Worm (Caenorhabditis elegans) whole organism, L4 larva: ENCODE results near the gene K10B3.5.

Experiments
- F10B5.3 ChIP-seq: sonication (generic microtip); optimal IDR thresholded peaks from 2 replicates; lab custom pipeline; 2016; ENCODE audit warnings: mild to moderate bottlenecking, missing genetic modification characterization, missing compliant biosample characterization
- F44E2.7 ChIP-seq: fragments of 200-800 bp; sonication (Bioruptor generic); IDR thresholded peaks from 2 replicates; pipeline ENCODE4 v2.1.2; 2022; ENCODE audit warnings: missing genetic modification characterization, missing compliant biosample characterization
- F49E8.2 ChIP-seq: sonication (generic microtip); optimal IDR thresholded peaks from 2 replicates; lab custom pipeline; 2016; ENCODE audit warnings: missing compliant biosample characterization, mild to moderate bottlenecking, missing genetic modification characterization, borderline replicate concordance
- T20F7.1 ChIP-seq: fragments of 200-800 bp; sonication (Bioruptor generic); optimal IDR thresholded peaks from 2 replicates; lab custom pipeline; 2018; ENCODE audit warnings: mild to moderate bottlenecking, missing genetic modification characterization, missing compliant biosample characterization
- Y5F2A.4 ChIP-seq: fragments of 200-800 bp; sonication (Bioruptor generic); optimal IDR thresholded peaks from 2 replicates; lab custom pipeline; 2018; ENCODE audit warnings: mild to moderate bottlenecking, missing genetic modification characterization, missing compliant biosample characterization
- ZK546.5 ChIP-seq, 2 experiments: sonication (generic microtip); optimal IDR thresholded peaks; 2 replicates each; lab custom pipeline; 2017; ENCODE audit warnings: missing biosample characterization in 2 of 2, missing genetic modification characterization in 2 of 2
- ama-1 ChIP-seq: fragments of 150-350 bp; optimal IDR thresholded peaks from 2 replicates; lab custom pipeline; 2014; ENCODE audit warnings: inconsistent platforms, mixed read lengths
- ces-1 ChIP-seq: fragments of 150-350 bp; sonication (generic microtip); optimal IDR thresholded peaks from 4 replicates; lab custom pipeline; 2014; ENCODE audit warnings: missing biosample characterization, missing genetic modification reagents, missing genetic modification characterization
- daf-12 ChIP-seq: fragments of 150-350 bp; optimal IDR thresholded peaks from 2 replicates; lab custom pipeline; 2014; ENCODE audit warnings: missing biosample characterization, missing genetic modification reagents, missing genetic modification characterization
- daf-16 ChIP-seq, 3 experiments: sonication (generic microtip); optimal IDR thresholded peaks; 2 replicates each; lab custom pipeline; 2016 to 2017; ENCODE audit warnings: missing genetic modification characterization in 3 of 3, missing genetic modification reagents in 3 of 3, mild to moderate bottlenecking in 2 of 3, missing compliant biosample characterization in 2 of 3, missing biosample characterization in 1 of 3, moderate library complexity in 1 of 3
- daf-19 ChIP-seq: fragments of 200-800 bp; sonication (Bioruptor generic); conservative IDR thresholded peaks from 2 replicates; pipeline ENCODE4 v1.3.6; 2022; ENCODE audit warnings: missing genetic modification characterization, missing compliant biosample characterization
- dpl-1 ChIP-seq: fragments of 150-350 bp; optimal IDR thresholded peaks from 2 replicates; lab custom pipeline; 2014; ENCODE audit warnings: missing biosample characterization, missing genetic modification reagents, missing genetic modification characterization
- duxl-1 ChIP-seq: sonication (generic microtip); optimal IDR thresholded peaks from 2 replicates; lab custom pipeline; 2016; ENCODE audit warnings: mild to moderate bottlenecking, missing genetic modification characterization, moderate library complexity, missing compliant biosample characterization; ENCODE audit not compliant: poor library complexity
- egl-27 ChIP-seq: sonication (generic microtip); optimal IDR thresholded peaks from 3 replicates; lab custom pipeline; 2017; ENCODE audit warnings: missing biosample characterization, missing genetic modification reagents, missing genetic modification characterization
- egl-43 ChIP-seq: fragments of 200-800 bp; sonication (Bioruptor generic); IDR thresholded peaks from 2 replicates; pipeline ENCODE4 v1.3.6; 2022; ENCODE audit warnings: missing genetic modification reagents, missing genetic modification characterization, missing compliant biosample characterization
- fkh-10 ChIP-seq: fragments of 150-350 bp; optimal IDR thresholded peaks from 2 replicates; lab custom pipeline; 2014; ENCODE audit warnings: missing biosample characterization, missing genetic modification reagents, missing genetic modification characterization
- fos-1 ChIP-seq: fragments of 150-350 bp; optimal IDR thresholded peaks from 2 replicates; lab custom pipeline; 2014; ENCODE audit warnings: missing biosample characterization, missing genetic modification characterization
- gei-8 ChIP-seq: fragments of 200-800 bp; sonication (Bioruptor generic); optimal IDR thresholded peaks from 2 replicates; lab custom pipeline; 2018; ENCODE audit warnings: mild to moderate bottlenecking, missing genetic modification characterization, missing compliant biosample characterization
- hif-1 ChIP-seq, 2 experiments: sonication (generic microtip); optimal IDR thresholded peaks; 2 replicates each; lab custom pipeline; 2016 to 2017; ENCODE audit warnings: missing compliant biosample characterization in 2 of 2, missing genetic modification characterization in 2 of 2, missing genetic modification reagents in 2 of 2, missing genotype in 2 of 2, mild to moderate bottlenecking in 1 of 2
- lim-7 ChIP-seq: fragments of 200-800 bp; sonication (Bioruptor generic); IDR thresholded peaks from 2 replicates; pipeline ENCODE4 v1.3.6; 2022; ENCODE audit warnings: missing genetic modification characterization, missing compliant biosample characterization
- lin-1 ChIP-seq: fragments of 200-800 bp; sonication (Bioruptor generic); IDR thresholded peaks from 2 replicates; pipeline ENCODE4 v1.3.6; 2022; ENCODE audit warnings: missing genetic modification reagents, missing genetic modification characterization, missing compliant biosample characterization
- lin-13 ChIP-seq: fragments of 150-350 bp; optimal IDR thresholded peaks from 2 replicates; lab custom pipeline; 2014; ENCODE audit warnings: missing biosample characterization, missing genetic modification reagents, missing genetic modification characterization
- lin-29 ChIP-seq: fragments of 200-800 bp; sonication (Bioruptor generic); IDR thresholded peaks from 2 replicates; pipeline ENCODE4 v1.3.6; 2022; ENCODE audit warnings: missing genetic modification reagents, missing genetic modification characterization, missing compliant biosample characterization
- lin-38 ChIP-seq: fragments of 200-800 bp; sonication (Bioruptor generic); IDR thresholded peaks from 2 replicates; pipeline ENCODE4 v1.3.6; 2022; ENCODE audit warnings: missing genetic modification reagents, missing genetic modification characterization, missing compliant biosample characterization
- lin-39 ChIP-seq: fragments of 150-350 bp; optimal IDR thresholded peaks from 2 replicates; lab custom pipeline; 2014; ENCODE audit warnings: missing biosample characterization, missing genetic modification reagents, missing genetic modification characterization
- lir-3 ChIP-seq: sonication (generic microtip); optimal IDR thresholded peaks from 2 replicates; lab custom pipeline; 2016; ENCODE audit warnings: mild to moderate bottlenecking, missing genetic modification characterization, missing compliant biosample characterization
- lsy-2 ChIP-seq, 2 experiments: fragments of 150-350 bp in 1 of 2; sonication (generic microtip) in 1 of 2; optimal IDR thresholded peaks; 2 replicates each; lab custom pipeline; 2014 to 2017; ENCODE audit warnings: missing biosample characterization in 2 of 2, missing genetic modification characterization in 2 of 2
- madf-5 ChIP-seq, 2 experiments: fragments of 200-800 bp; sonication (Bioruptor generic); IDR thresholded peaks; 2 replicates each; pipeline ENCODE4 v1.3.6; 2022; ENCODE audit warnings: missing compliant biosample characterization in 2 of 2, missing genetic modification characterization in 2 of 2
- madf-9 ChIP-seq: fragments of 200-800 bp; sonication (Bioruptor generic); conservative IDR thresholded peaks from 2 replicates; pipeline ENCODE4 v1.3.6; 2022; ENCODE audit warnings: missing genetic modification reagents, missing genetic modification characterization, missing compliant biosample characterization
- nhr-102 ChIP-seq: sonication (generic microtip); optimal IDR thresholded peaks from 2 replicates; lab custom pipeline; 2016; ENCODE audit warnings: mild to moderate bottlenecking, missing genetic modification characterization, moderate library complexity, missing compliant biosample characterization
- nhr-111 ChIP-seq: fragments of 200-800 bp; sonication (Bioruptor generic); optimal IDR thresholded peaks from 2 replicates; lab custom pipeline; 2018; ENCODE audit warnings: mild to moderate bottlenecking, missing genetic modification characterization, missing compliant biosample characterization
- nhr-237 ChIP-seq: sonication (generic microtip); optimal IDR thresholded peaks from 2 replicates; lab custom pipeline; 2017; ENCODE audit warnings: missing biosample characterization, missing genetic modification characterization
- nhr-25 ChIP-seq: sonication (generic microtip); optimal IDR thresholded peaks from 2 replicates; lab custom pipeline; 2017; ENCODE audit warnings: missing genetic modification characterization, mild to moderate bottlenecking, missing compliant biosample characterization, antibody characterized with exemption, moderate library complexity, borderline replicate concordance; ENCODE audit not compliant: insufficient read depth
- nhr-41 ChIP-seq: fragments of 200-800 bp; sonication (Bioruptor generic); IDR thresholded peaks from 2 replicates; pipeline ENCODE4 v1.3.6; 2022; ENCODE audit warnings: missing genetic modification reagents, missing genetic modification characterization, missing compliant biosample characterization
- nhr-76 ChIP-seq: fragments of 150-350 bp; optimal IDR thresholded peaks from 2 replicates; lab custom pipeline; 2014; ENCODE audit warnings: missing biosample characterization, missing genetic modification characterization
- php-3 ChIP-seq: fragments of 200-800 bp; sonication (Bioruptor generic); IDR thresholded peaks from 2 replicates; pipeline ENCODE4 v1.3.6; 2022; ENCODE audit warnings: missing genetic modification reagents, missing genetic modification characterization, missing compliant biosample characterization
- rbr-2 ChIP-seq: sonication (generic microtip); optimal IDR thresholded peaks from 2 replicates; lab custom pipeline; 2016; ENCODE audit warnings: missing genotype, missing genetic modification characterization, missing compliant biosample characterization
- saeg-2 ChIP-seq: fragments of 200-800 bp; sonication (Bioruptor generic); IDR thresholded peaks from 2 replicates; pipeline ENCODE4 v1.3.6; 2022; ENCODE audit warnings: missing genetic modification reagents, missing genetic modification characterization, missing compliant biosample characterization
- sdz-12 ChIP-seq: fragments of 200-800 bp; sonication (Bioruptor generic); optimal IDR thresholded peaks from 2 replicates; lab custom pipeline; 2018; ENCODE audit warnings: mild to moderate bottlenecking, missing genetic modification characterization, missing compliant biosample characterization
- snpc-1.2 ChIP-seq: fragments of 200-800 bp; sonication (Bioruptor generic); IDR thresholded peaks from 2 replicates; pipeline ENCODE4 v1.3.6; 2022; ENCODE audit warnings: missing genetic modification reagents, missing genetic modification characterization, missing compliant biosample characterization
- snpc-4 ChIP-seq: fragments of 150-350 bp; optimal IDR thresholded peaks from 2 replicates; lab custom pipeline; 2014; ENCODE audit warnings: missing biosample characterization, missing genetic modification characterization
- spr-3 ChIP-seq: fragments of 200-800 bp; sonication (Bioruptor generic); optimal IDR thresholded peaks from 2 replicates; lab custom pipeline; 2018; ENCODE audit warnings: mild to moderate bottlenecking, missing genetic modification characterization, missing compliant biosample characterization
- tag-97 ChIP-seq: fragments of 200-800 bp; sonication (Bioruptor generic); IDR thresholded peaks from 2 replicates; pipeline ENCODE4 v1.3.6; 2022; ENCODE audit warnings: missing genetic modification characterization, missing compliant biosample characterization
- unc-130 ChIP-seq: sonication (generic microtip); optimal IDR thresholded peaks from 2 replicates; lab custom pipeline; 2016; ENCODE audit warnings: missing genetic modification reagents, missing genetic modification characterization, missing compliant biosample characterization
- unc-39 ChIP-seq: sonication (generic microtip); optimal IDR thresholded peaks from 2 replicates; lab custom pipeline; 2017; ENCODE audit warnings: missing biosample characterization, missing genetic modification characterization
- unc-62 ChIP-seq, 3 experiments: fragments of 150-350 bp in 1 of 3; sonication (generic microtip); optimal IDR thresholded peaks in 2 of 3; peaks in 1 of 3; 1 replicate in 1 of 3; 2 replicates in 2 of 3; lab custom pipeline; 2014 to 2017; ENCODE audit warnings: missing biosample characterization in 3 of 3, missing genetic modification characterization in 3 of 3, missing genetic modification reagents in 3 of 3, missing genotype in 1 of 3
- zfp-2 ChIP-seq: sonication (generic microtip); optimal IDR thresholded peaks from 2 replicates; lab custom pipeline; 2016; ENCODE audit warnings: mild to moderate bottlenecking, missing genetic modification characterization, missing compliant biosample characterization
- zip-11 ChIP-seq: fragments of 200-800 bp; sonication (Bioruptor generic); IDR thresholded peaks from 2 replicates; pipeline ENCODE4 v1.3.6; 2022; ENCODE audit warnings: missing genetic modification characterization, missing compliant biosample characterization
- zip-2 ChIP-seq: fragments of 150-350 bp; optimal IDR thresholded peaks from 2 replicates; lab custom pipeline; 2014; ENCODE audit warnings: missing biosample characterization, missing genetic modification characterization
- ztf-11 ChIP-seq: fragments of 150-350 bp; optimal IDR thresholded peaks from 2 replicates; lab custom pipeline; 2014; ENCODE audit warnings: missing biosample characterization, missing genetic modification characterization

K10B3.5 gene

DNA sequence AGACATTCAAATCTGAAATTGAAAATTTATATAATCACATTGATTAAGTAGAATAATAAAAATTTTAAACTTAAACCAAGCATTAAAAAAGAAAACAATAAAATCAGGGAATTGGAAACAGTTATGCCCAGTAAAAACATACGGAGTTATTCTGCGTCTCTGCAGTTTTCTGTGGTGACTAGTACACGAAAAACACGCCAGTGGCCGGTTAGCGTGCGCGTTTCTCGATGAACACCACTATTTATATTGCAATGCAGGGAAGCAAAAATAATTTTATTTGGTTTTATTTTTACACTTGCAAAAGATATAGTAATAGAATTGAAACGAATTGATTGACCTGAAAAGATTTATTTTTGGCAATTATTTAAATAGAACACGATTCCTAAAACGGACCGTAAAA is 6.4 kb downstream of the K10B3.5 start, which contains the start of gene sec-3 (continued):
- TF ChIP-seq sdz-12 (GFP tag; lab: Kevin White, UChicago) (no peak), lim-7 (GFP tag; lab: Robert Waterston, UW) (no peak), nhr-111 (GFP tag; lab: Kevin White, UChicago) (no peak), F10B5.3 (peak; percentile 73), unc-39 (tag; lab: Kevin White, UChicago) (no peak), Y5F2A.4 (no peak), zip-2 (no peak), duxl-1 (tag; lab: Kevin White, UChicago) (peak; percentile 85), ces-1 (GFP tag; lab: Kevin White, UChicago) (no peak), T20F7.1 (GFP tag; lab: Kevin White, UChicago) (no peak), lin-29 (GFP tag; lab: Robert Waterston, UW) (peak; percentile 53; the same call in 1 of the 2 replicates), lin-13 (GFP tag; lab: Kevin White, UChicago) (peak; percentile 84), lin-1 (peak; percentile 35; the same call in 1 of the 2 replicates), egl-43 (GFP tag; lab: Robert Waterston, UW) (no peak), gei-8 (GFP tag; lab: Kevin White, UChicago) (no peak), lir-3 (tag; lab: Kevin White, UChicago) (no peak), spr-3 (peak; percentile 42), nhr-102 (tag; lab: Kevin White, UChicago) (peak; percentile 93), nhr-76 (tag; lab: Kevin White, UChicago) (no peak), madf-5 (GFP tag; IDR thresholded peaks at IDR 0.05; lab: Robert Waterston, UW) (no peak), zfp-2 (tag; lab: Kevin White, UChicago) (no peak), F49E8.2 (tag; lab: Kevin White, UChicago) (no peak), F44E2.7 (GFP tag; lab: Robert Waterston, UW) (no peak), hif-1 (tag; optimal IDR thresholded peaks at IDR 0.05; lab: Kevin White, UChicago) (peak in 1 of 2 experiments; percentile 84), lin-39 (tag; lab: Kevin White, UChicago) (no peak), ama-1 (lab: Kevin White, UChicago) (peak; percentile 15), egl-27 (tag; lab: Kevin White, UChicago) (no peak), php-3 (GFP tag; lab: Robert Waterston, UW) (peak; percentile 53; the same call in 1 of the 2 replicates), fos-1 (no peak), daf-16 (GFP tag; optimal IDR thresholded peaks at IDR 0.05; lab: Kevin White, UChicago) (peak; percentile 47 to 58), daf-16 (tag; optimal IDR thresholded peaks at IDR 0.05; lab: Kevin White, UChicago) (peak; percentile 83), daf-19 (peak; percentile 75; the same call in 1 of the 2 replicates), ztf-11 (tag; lab: Kevin White, UChicago) (no peak), nhr-237 (tag; lab: Kevin White, UChicago) (no peak), ZK546.5 (tag; optimal IDR thresholded peaks at IDR 0.05; lab: Kevin White, UChicago) (no peak), snpc-4 (tag; lab: Kevin White, UChicago) (no peak), madf-9 (GFP tag; lab: Robert Waterston, UW) (no peak), unc-130 (no peak), unc-62 (GFP tag; optimal IDR thresholded peaks at IDR 0.05 in 1 of 2; lab: Kevin White, UChicago) (no peak), unc-62 (tag; optimal IDR thresholded peaks at IDR 0.05; lab: Kevin White, UChicago) (no peak), nhr-41 (GFP tag; lab: Robert Waterston, UW) (no peak), lsy-2 (tag; optimal IDR thresholded peaks at IDR 0.05; lab: Kevin White, UChicago) (peak in 1 of 2 experiments; percentile 92), snpc-1.2 (GFP tag; lab: Robert Waterston, UW) (no peak), nhr-25 (tag; lab: Kevin White, UChicago) (peak; percentile 81), tag-97 (GFP tag; lab: Robert Waterston, UW) (no peak), lin-38 (GFP tag; lab: Robert Waterston, UW) (peak; percentile 86), fkh-10 (peak; percentile 60), daf-12 (tag; lab: Kevin White, UChicago) (no peak), zip-11 (GFP tag; lab: Robert Waterston, UW) (no peak), saeg-2 (GFP tag; lab: Robert Waterston, UW) (0 out of 2 replicates have a peak, but pooled peaks have one; percentile 45), rbr-2 (tag; lab: Kevin White, UChicago) (peak; percentile 88), dpl-1 (GFP tag; lab: Kevin White, UChicago) (peak; percentile 74)
